Fruit fly (Drosophila melanogaster) Kc167 (cell line): ENCODE results near the gene Gr28a.

Experiments
- Sin3A ChIP-seq: fragments of >200 bp; optimal IDR thresholded peaks from 2 replicates; lab custom pipeline; 2018; ENCODE audit warnings: missing external identifiers
- h ChIP-seq: fragments of >200 bp; optimal IDR thresholded peaks from 3 replicates; lab custom pipeline; 2018; ENCODE audit warnings: missing external identifiers
- ttk ChIP-seq: sonication (Bioruptor generic); optimal IDR thresholded peaks from 2 replicates; lab custom pipeline; 2017; ENCODE audit warnings: missing external identifiers

dm6 chr2L:7493444-7493843 lies 39.4 kb upstream of the Gr28a start:
- TF ChIP-seq ttk, result no peak
- no peak for TF ChIP-seq Sin3A (lab: Kevin White, UChicago)
- TF ChIP-seq h (lab: Kevin White, UChicago), result no peak
